Fruit fly (Drosophila melanogaster) whole organism: Measurements from ENCODE around the gene pho.

Experiments
- CG8478 ChIP-seq: fragments of >200 bp; optimal IDR thresholded peaks from 2 replicates; lab custom pipeline; 2018; ENCODE audit warnings: inconsistent platforms
- Dll ChIP-seq: fragments of >200 bp; optimal IDR thresholded peaks from 2 replicates; lab custom pipeline; 2017
- EcR ChIP-seq, 2 experiments: fragments of >200 bp; optimal IDR thresholded peaks; 2 replicates each; lab custom pipeline; 2017; ENCODE audit warnings: missing biosample characterization in 2 of 2, missing genetic modification characterization in 2 of 2, missing genetic modification reagents in 2 of 2
- pan ChIP-seq: fragments of >200 bp; optimal IDR thresholded peaks from 2 replicates; lab custom pipeline; 2017
- psq ChIP-seq: fragments of >200 bp; optimal IDR thresholded peaks from 2 replicates; lab custom pipeline; 2017
- usp ChIP-seq: fragments of >200 bp; optimal IDR thresholded peaks from 2 replicates; lab custom pipeline; 2017; ENCODE audit warnings: missing biosample characterization, missing genetic modification characterization, mixed read lengths

pho gene

dm6 chr4:1182809-1183208 is 1.4 kb upstream of the pho start:
- no peak for TF ChIP-seq EcR (GFP tag; optimal IDR thresholded peaks at IDR 0.05; lab: Kevin White, UChicago)
- no peak for TF ChIP-seq pan (lab: Kevin White, UChicago)
- TF ChIP-seq usp (GFP tag; lab: Kevin White, UChicago), result no peak
- no peak for TF ChIP-seq psq
- TF ChIP-seq Dll, result no peak
- TF ChIP-seq CG8478 (lab: Kevin White, UChicago), result no peak

- TF ChIP-seq pan (lab: Kevin White, UChicago) (no peak), CG8478 (lab: Kevin White, UChicago) (no peak), usp (GFP tag; lab: Kevin White, UChicago) (no peak), EcR (GFP tag; optimal IDR thresholded peaks at IDR 0.05; lab: Kevin White, UChicago) (no peak), psq (no peak), Dll (no peak)
Measured at dm6 chr4:1175156-1175555, 6.3 kb downstream of the pho start.

dm6 chr4:1162058-1162457 is 19.4 kb downstream of the pho start, which contains the start of gene CG32017:
TSS of gene CG32017 (minus strand) at chr4:1162158.
- TF ChIP-seq Dll (no peak), CG8478 (lab: Kevin White, UChicago) (no peak), usp (GFP tag; lab: Kevin White, UChicago) (no peak), pan (lab: Kevin White, UChicago) (no peak), psq (no peak), EcR (GFP tag; optimal IDR thresholded peaks at IDR 0.05; lab: Kevin White, UChicago) (no peak)

- TF ChIP-seq CG8478 (lab: Kevin White, UChicago), result no peak
- no peak for TF ChIP-seq psq
- TF ChIP-seq pan (lab: Kevin White, UChicago), result no peak
- no peak for TF ChIP-seq EcR (GFP tag; optimal IDR thresholded peaks at IDR 0.05; lab: Kevin White, UChicago)
- TF ChIP-seq usp (GFP tag; lab: Kevin White, UChicago), result no peak
- no peak for TF ChIP-seq Dll
Measured at dm6 chr4:1156278-1156677, 25.1 kb downstream of the pho start.

dm6 chr4:1147966-1148541 is 33.4 kb downstream of the pho start:
- no peak for TF ChIP-seq CG8478 (lab: Kevin White, UChicago)

- no peak for TF ChIP-seq pan (lab: Kevin White, UChicago)
- TF ChIP-seq Dll, result no peak
- no peak for TF ChIP-seq EcR (GFP tag; optimal IDR thresholded peaks at IDR 0.05; lab: Kevin White, UChicago)
- TF ChIP-seq psq, result no peak
- TF ChIP-seq CG8478 (lab: Kevin White, UChicago), result no peak
- TF ChIP-seq usp (GFP tag; lab: Kevin White, UChicago), result no peak
Measured at dm6 chr4:1147166-1147565, 34.3 kb downstream of the pho start, which contains the start of gene Kif3C. TSS of gene Kif3C (plus strand) at chr4:1147466.

- TF ChIP-seq Dll, result no peak
- no peak for TF ChIP-seq pan (lab: Kevin White, UChicago)
- no peak for TF ChIP-seq psq
- TF ChIP-seq usp (GFP tag; lab: Kevin White, UChicago), result no peak
- TF ChIP-seq EcR (GFP tag; optimal IDR thresholded peaks at IDR 0.05; lab: Kevin White, UChicago), result no peak
- TF ChIP-seq CG8478 (lab: Kevin White, UChicago), result no peak
Measured at dm6 chr4:1146456-1146855, 35.0 kb downstream of the pho start.

- TF ChIP-seq usp (GFP tag; lab: Kevin White, UChicago), result no peak
- no peak for TF ChIP-seq pan (lab: Kevin White, UChicago)
- TF ChIP-seq Dll, result no peak
- no peak for TF ChIP-seq psq
- TF ChIP-seq EcR (GFP tag; optimal IDR thresholded peaks at IDR 0.05; lab: Kevin White, UChicago), result no peak
- TF ChIP-seq CG8478 (lab: Kevin White, UChicago), result no peak
Measured at dm6 chr4:1144715-1145114, 36.7 kb downstream of the pho start.

dm6 chr4:1127000-1127399 is 54.4 kb downstream of the pho start:
- no peak for TF ChIP-seq usp (GFP tag; lab: Kevin White, UChicago)
- no peak for TF ChIP-seq psq
- no peak for TF ChIP-seq CG8478 (lab: Kevin White, UChicago)
- no peak for TF ChIP-seq EcR (GFP tag; optimal IDR thresholded peaks at IDR 0.05; lab: Kevin White, UChicago)
- TF ChIP-seq Dll, result no peak
- TF ChIP-seq pan (lab: Kevin White, UChicago), result no peak

- TF ChIP-seq EcR (GFP tag; optimal IDR thresholded peaks at IDR 0.05; lab: Kevin White, UChicago) (no peak), CG8478 (lab: Kevin White, UChicago) (no peak), psq (no peak), pan (lab: Kevin White, UChicago) (no peak), usp (GFP tag; lab: Kevin White, UChicago) (no peak), Dll (no peak)
Measured at dm6 chr4:1126290-1126689, 55.1 kb downstream of the pho start, which contains the start of gene CG11155. TSS of gene CG11155 (plus strand) at chr4:1126602.

dm6 chr4:1124494-1124780 is 57.0 kb downstream of the pho start:
- TF ChIP-seq Dll, result no peak
- TF ChIP-seq pan (lab: Kevin White, UChicago), result no peak
- no peak for TF ChIP-seq psq
- no peak for TF ChIP-seq CG8478 (lab: Kevin White, UChicago)

- TF ChIP-seq EcR (GFP tag; optimal IDR thresholded peaks at IDR 0.05; lab: Kevin White, UChicago) (no peak), pan (lab: Kevin White, UChicago) (no peak), CG8478 (lab: Kevin White, UChicago) (no peak), usp (GFP tag; lab: Kevin White, UChicago) (no peak), psq (no peak), Dll (no peak)
Measured at dm6 chr4:1123769-1124493, 57.5 kb downstream of the pho start, which contains the start of gene Arf4. TSS of gene Arf4 (plus strand) at chr4:1124167.
